Fruit fly (Drosophila melanogaster) whole organism, embryonic: ENCODE measurements around the gene CG43610.
A peak's percentile ranks its signal among the peaks of the same experiment; 100 is the strongest.

Experiments used
- CG10147 ChIP-seq: fragments of 200-800 bp; sonication (Bioruptor generic); optimal IDR thresholded peaks from 2 replicates; lab custom pipeline; 2019; ENCODE audit warnings: missing biosample characterization, mild to moderate bottlenecking, missing genetic modification characterization, moderate library complexity
- CG10274 ChIP-seq: fragments of 200-800 bp; sonication (Bioruptor generic); optimal IDR thresholded peaks from 3 replicates; lab custom pipeline; 2017; ENCODE audit warnings: missing biosample characterization, mild to moderate bottlenecking, missing genetic modification characterization
- CG10462 ChIP-seq: fragments of 200-800 bp; sonication (Bioruptor generic); optimal IDR thresholded peaks from 2 replicates; lab custom pipeline; 2016; ENCODE audit warnings: missing biosample characterization, missing genetic modification characterization
- CG10565 ChIP-seq: fragments of 200-800 bp; sonication (Bioruptor generic); optimal IDR thresholded peaks from 3 replicates; lab custom pipeline; 2016; ENCODE audit warnings: missing biosample characterization, mild to moderate bottlenecking, missing genetic modification characterization
- CG12299 ChIP-seq: fragments of 200-800 bp; sonication (Bioruptor generic); optimal IDR thresholded peaks from 2 replicates; lab custom pipeline; 2018; ENCODE audit warnings: missing biosample characterization, mild to moderate bottlenecking, missing genetic modification characterization
- CG12769 ChIP-seq: fragments of 200-800 bp; sonication (Bioruptor generic); optimal IDR thresholded peaks from 2 replicates; lab custom pipeline; 2019; ENCODE audit warnings: missing biosample characterization, mild to moderate bottlenecking, missing genetic modification characterization, moderate library complexity
- CG13296 ChIP-seq: fragments of 200-800 bp; sonication (Bioruptor generic); optimal IDR thresholded peaks from 3 replicates; lab custom pipeline; 2018; ENCODE audit warnings: missing biosample characterization, mild to moderate bottlenecking, missing genetic modification characterization
- CG15601 ChIP-seq: fragments of 200-800 bp; sonication (Bioruptor generic); optimal IDR thresholded peaks from 3 replicates; lab custom pipeline; 2019; ENCODE audit warnings: missing biosample characterization, mild to moderate bottlenecking, missing genetic modification characterization, moderate library complexity
- CG1603 ChIP-seq: fragments of 200-800 bp; sonication (Bioruptor generic); optimal IDR thresholded peaks from 2 replicates; lab custom pipeline; 2019; ENCODE audit warnings: missing biosample characterization, mild to moderate bottlenecking, missing genetic modification characterization, moderate library complexity
- CG30431 ChIP-seq: fragments of 200-800 bp; sonication (Bioruptor generic); optimal IDR thresholded peaks from 2 replicates; lab custom pipeline; 2017; ENCODE audit warnings: missing biosample characterization, missing genetic modification characterization
- CG32532 ChIP-seq: fragments of 200-800 bp; sonication (Bioruptor generic); IDR thresholded peaks from 2 replicates; pipeline ENCODE4 v1.3.6; 2022; ENCODE audit warnings: missing biosample characterization, missing genetic modification characterization
- CG33213 ChIP-seq: fragments of 200-800 bp; sonication (Bioruptor generic); optimal IDR thresholded peaks from 3 replicates; lab custom pipeline; 2016; ENCODE audit warnings: missing biosample characterization, missing genetic modification characterization
- CG42726 ChIP-seq: fragments of 200-800 bp; sonication (Bioruptor generic); IDR thresholded peaks from 2 replicates; pipeline ENCODE4 v1.3.6; 2022; ENCODE audit warnings: missing biosample characterization, missing genetic modification characterization; ENCODE audit not compliant: partially characterized antibody
- CG5953 ChIP-seq: fragments of 200-800 bp; sonication (Bioruptor generic); IDR thresholded peaks from 2 replicates; pipeline ENCODE4 v1.3.6; 2022; ENCODE audit warnings: missing biosample characterization, missing genetic modification characterization
- CG6175 ChIP-seq: fragments of 200-800 bp; sonication (Bioruptor generic); IDR thresholded peaks from 3 replicates; pipeline ENCODE4 v1.3.6; 2022; ENCODE audit warnings: missing biosample characterization, missing genetic modification characterization
- CG6254 ChIP-seq: fragments of 200-800 bp; sonication (Bioruptor generic); optimal IDR thresholded peaks from 3 replicates; lab custom pipeline; 2017; ENCODE audit warnings: mild to moderate bottlenecking, missing biosample characterization, missing genetic modification reagents, missing genetic modification characterization
- CG7372 ChIP-seq: fragments of 200-800 bp; sonication (Bioruptor generic); IDR thresholded peaks from 2 replicates; pipeline ENCODE4 v1.3.6; 2022; ENCODE audit warnings: missing biosample characterization, missing genetic modification characterization
- CG8281 ChIP-seq: fragments of 200-800 bp; sonication (Bioruptor generic); optimal IDR thresholded peaks from 2 replicates; lab custom pipeline; 2018; ENCODE audit warnings: missing biosample characterization, mild to moderate bottlenecking, missing genetic modification characterization, moderate library complexity
- CG8944 ChIP-seq: fragments of 200-800 bp; sonication (Bioruptor generic); optimal IDR thresholded peaks from 3 replicates; lab custom pipeline; 2016; ENCODE audit warnings: missing biosample characterization, missing genetic modification characterization
- CrebB ChIP-seq: fragments of 200-800 bp; sonication (Bioruptor generic); optimal IDR thresholded peaks from 3 replicates; lab custom pipeline; 2018; ENCODE audit warnings: missing biosample characterization, mild to moderate bottlenecking, missing genetic modification characterization
- ERR ChIP-seq: fragments of 200-800 bp; sonication (Bioruptor generic); optimal IDR thresholded peaks from 2 replicates; lab custom pipeline; 2016; ENCODE audit warnings: missing biosample characterization, missing genetic modification characterization
- Ets97D ChIP-seq: fragments of 200-800 bp; sonication (Bioruptor generic); optimal IDR thresholded peaks from 3 replicates; lab custom pipeline; 2016; ENCODE audit warnings: missing biosample characterization, missing genetic modification characterization
- HHEX ChIP-seq: fragments of 200-800 bp; sonication (Bioruptor generic); optimal IDR thresholded peaks from 3 replicates; lab custom pipeline; 2017; ENCODE audit warnings: missing biosample characterization, mild to moderate bottlenecking, missing genetic modification characterization, missing genetic modification reagents
- HLH3B ChIP-seq: fragments of 200-800 bp; sonication (Bioruptor generic); IDR thresholded peaks from 2 replicates; pipeline ENCODE4 v1.3.6; 2022; ENCODE audit warnings: missing biosample characterization, missing genetic modification characterization
- HLH4C ChIP-seq: fragments of 200-800 bp; sonication (Bioruptor generic); IDR thresholded peaks from 3 replicates; pipeline ENCODE4 v1.3.6; 2022; ENCODE audit warnings: missing biosample characterization, missing genetic modification characterization; ENCODE audit not compliant: partially characterized antibody
- PHDP ChIP-seq: fragments of 200-800 bp; sonication (Bioruptor generic); optimal IDR thresholded peaks from 3 replicates; lab custom pipeline; 2018; ENCODE audit warnings: missing biosample characterization, mild to moderate bottlenecking, missing genetic modification characterization, moderate library complexity
- Spps ChIP-seq: fragments of 200-800 bp; sonication (Bioruptor generic); optimal IDR thresholded peaks from 2 replicates; lab custom pipeline; 2018; ENCODE audit warnings: missing biosample characterization, mild to moderate bottlenecking, missing genetic modification characterization
- Trl ChIP-seq, 3 experiments: fragments of >200 bp in 2 of 3; fragments of 200-800 bp in 1 of 3; sonication (Bioruptor generic) in 1 of 3; optimal IDR thresholded peaks; 2 replicates in 1 of 3; 3 replicates in 2 of 3; lab custom pipeline; 2016 to 2017; ENCODE audit warnings: missing biosample characterization in 1 of 3, missing genetic modification characterization in 1 of 3
- abd-A ChIP-seq: fragments of 200-800 bp; sonication (Bioruptor generic); optimal IDR thresholded peaks from 3 replicates; lab custom pipeline; 2019; ENCODE audit warnings: missing biosample characterization, mild to moderate bottlenecking, missing genetic modification characterization, moderate library complexity
- ase ChIP-seq: fragments of 200-800 bp; sonication (Bioruptor generic); IDR thresholded peaks from 3 replicates; pipeline ENCODE4 v1.3.6; 2022; ENCODE audit warnings: missing biosample characterization, missing genetic modification characterization
- caup ChIP-seq: fragments of 200-800 bp; sonication (Bioruptor generic); optimal IDR thresholded peaks from 3 replicates; lab custom pipeline; 2017; ENCODE audit warnings: missing biosample characterization, mild to moderate bottlenecking, missing genetic modification characterization, moderate library complexity; ENCODE audit not compliant: severe bottlenecking
- dan ChIP-seq: fragments of 200-800 bp; sonication (Bioruptor generic); IDR thresholded peaks from 2 replicates; pipeline ENCODE4 v1.3.6; 2022; ENCODE audit warnings: missing biosample characterization, missing genetic modification characterization
- dimm ChIP-seq: fragments of 200-800 bp; sonication (Bioruptor generic); IDR thresholded peaks from 2 replicates; pipeline ENCODE4 v1.3.6; 2022; ENCODE audit warnings: missing biosample characterization, missing genetic modification characterization
- dm ChIP-seq: fragments of 200-800 bp; sonication (Bioruptor generic); optimal IDR thresholded peaks from 3 replicates; lab custom pipeline; 2016; ENCODE audit warnings: missing biosample characterization, missing genetic modification characterization
- dpn ChIP-seq, 2 experiments: fragments of 200-800 bp; sonication (Bioruptor generic); optimal IDR thresholded peaks; 3 replicates each; lab custom pipeline; 2016; ENCODE audit warnings: missing biosample characterization in 2 of 2, missing genetic modification characterization in 2 of 2
- fd96Cb ChIP-seq: fragments of 200-800 bp; sonication (Bioruptor generic); optimal IDR thresholded peaks from 2 replicates; lab custom pipeline; 2018; ENCODE audit warnings: missing biosample characterization, mild to moderate bottlenecking, missing genetic modification characterization, moderate library complexity
- hkb ChIP-seq, 2 experiments: fragments of 200-800 bp in 1 of 2; fragments of >200 bp in 1 of 2; sonication (Bioruptor generic) in 1 of 2; IDR thresholded peaks in 1 of 2; optimal IDR thresholded peaks in 1 of 2; 2 replicates each; pipeline versions ENCODE4 v1.3.6 to Lab custom; 2017 to 2022; ENCODE audit warnings: missing biosample characterization in 1 of 2, missing genetic modification characterization in 1 of 2
- kay ChIP-seq: fragments of 200-800 bp; sonication (Bioruptor generic); optimal IDR thresholded peaks from 2 replicates; lab custom pipeline; 2016; ENCODE audit warnings: missing biosample characterization, missing genetic modification characterization
- klu ChIP-seq: fragments of 200-800 bp; sonication (Bioruptor generic); IDR thresholded peaks from 2 replicates; pipeline ENCODE4 v1.3.6; 2022; ENCODE audit warnings: missing biosample characterization, missing genetic modification characterization
- kni ChIP-seq: fragments of 200-800 bp; sonication (Bioruptor generic); optimal IDR thresholded peaks from 3 replicates; lab custom pipeline; 2017; ENCODE audit warnings: mild to moderate bottlenecking, missing biosample characterization, missing genetic modification reagents, missing genetic modification characterization
- lmd ChIP-seq: fragments of 200-800 bp; sonication (Bioruptor generic); IDR thresholded peaks from 2 replicates; pipeline ENCODE4 v1.3.6; 2022; ENCODE audit warnings: missing biosample characterization, missing genetic modification characterization
- peb ChIP-seq: fragments of 200-800 bp; sonication (Bioruptor generic); IDR thresholded peaks from 2 replicates; pipeline ENCODE4 v1.3.6; 2022; ENCODE audit warnings: missing biosample characterization, missing genetic modification characterization
- sens-2 ChIP-seq: fragments of 200-800 bp; sonication (Bioruptor generic); IDR thresholded peaks from 2 replicates; pipeline ENCODE4 v1.3.6; 2022; ENCODE audit warnings: missing biosample characterization, missing genetic modification characterization
- seq ChIP-seq: fragments of 200-800 bp; sonication (Bioruptor generic); IDR thresholded peaks from 2 replicates; pipeline ENCODE4 v1.3.6; 2022; ENCODE audit warnings: missing biosample characterization, missing genetic modification characterization
- sisA ChIP-seq: fragments of 200-800 bp; sonication (Bioruptor generic); IDR thresholded peaks from 2 replicates; pipeline ENCODE4 v1.3.6; 2022; ENCODE audit warnings: missing biosample characterization, missing genetic modification characterization
- sqz ChIP-seq: fragments of 200-800 bp; sonication (Bioruptor generic); optimal IDR thresholded peaks from 3 replicates; lab custom pipeline; 2018; ENCODE audit warnings: missing biosample characterization, mild to moderate bottlenecking, missing genetic modification characterization
- tup ChIP-seq: fragments of 200-800 bp; sonication (Bioruptor generic); optimal IDR thresholded peaks from 2 replicates; lab custom pipeline; 2016; ENCODE audit warnings: missing biosample characterization, mild to moderate bottlenecking, missing genetic modification characterization, moderate library complexity
- unc-4 ChIP-seq: fragments of 200-800 bp; sonication (Bioruptor generic); IDR thresholded peaks from 2 replicates; pipeline ENCODE4 v1.3.6; 2022; ENCODE audit warnings: missing biosample characterization, missing genetic modification characterization; ENCODE audit not compliant: partially characterized antibody
- usp ChIP-seq: fragments of >200 bp; optimal IDR thresholded peaks from 2 replicates; lab custom pipeline; 2017; ENCODE audit warnings: missing biosample characterization, missing genetic modification characterization
- wor ChIP-seq: fragments of 200-800 bp; sonication (Bioruptor generic); IDR thresholded peaks from 2 replicates; pipeline ENCODE4 v1.3.6; 2022; ENCODE audit warnings: missing biosample characterization, missing genetic modification characterization

The CG43610 gene

DNA sequence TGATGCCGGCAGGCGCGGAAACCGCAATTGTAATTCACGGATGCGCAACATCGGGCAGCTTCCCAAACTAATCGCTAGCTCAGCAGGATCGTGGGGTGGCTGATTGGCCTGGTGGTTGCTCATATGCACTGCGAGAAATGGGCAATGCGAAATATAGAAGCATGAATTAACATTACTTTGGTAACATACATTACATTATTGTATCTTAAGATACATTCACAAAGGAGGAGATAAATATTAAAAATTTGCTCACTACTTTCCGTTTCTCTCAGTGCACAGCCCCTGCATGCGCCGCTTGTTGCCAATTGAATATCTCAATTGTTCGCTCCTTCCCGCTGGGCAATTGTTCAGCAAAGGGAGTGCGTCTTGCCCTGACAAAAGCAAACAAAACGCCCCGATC lies 42.4 kb downstream of the CG43610 start (continued):
- no peak for TF ChIP-seq PHDP (tag; lab: Kevin White, UChicago)
- no peak for TF ChIP-seq unc-4 (GFP tag; lab: Robert Waterston, UW)
- no peak for TF ChIP-seq CG10274 (GFP tag; lab: Kevin White, UChicago)
- peak; percentile 18 for TF ChIP-seq CrebB (tag; lab: Kevin White, UChicago)
- TF ChIP-seq Ets97D (GFP tag; lab: Kevin White, UChicago): no peak
- peak; percentile 70 for TF ChIP-seq CG30431 (GFP tag; lab: Kevin White, UChicago)
- no peak for TF ChIP-seq CG10565 (GFP tag; lab: Kevin White, UChicago)
- peak; percentile 70 for TF ChIP-seq CG7372
- peak; percentile 81 for TF ChIP-seq CG15601 (tag; lab: Kevin White, UChicago)
- peak; percentile 55 for TF ChIP-seq CG8944
- TF ChIP-seq dimm (GFP tag; lab: Robert Waterston, UW): peak; percentile 44; the same call in 1 of the 2 replicates
- peak; percentile 28 for TF ChIP-seq caup (GFP tag; lab: Kevin White, UChicago)
- TF ChIP-seq CG10462 (GFP tag; lab: Kevin White, UChicago): peak; percentile 64
- TF ChIP-seq kni (GFP tag; lab: Kevin White, UChicago): peak; percentile 85
- peak; percentile 21 for TF ChIP-seq tup (GFP tag; lab: Kevin White, UChicago)
- no peak for TF ChIP-seq CG5953
- peak; percentile 49 to 67 for TF ChIP-seq dpn (GFP tag; optimal IDR thresholded peaks at IDR 0.05; lab: Kevin White, UChicago)
- no peak for TF ChIP-seq CG32532
- no peak for TF ChIP-seq HLH4C (GFP tag; lab: Robert Waterston, UW)
- peak; percentile 27 for TF ChIP-seq CG12299 (tag; lab: Kevin White, UChicago)
- TF ChIP-seq dan: peak; percentile 69
- TF ChIP-seq Spps: peak; percentile 72
- TF ChIP-seq kay: peak; percentile 57
- TF ChIP-seq sens-2 (GFP tag; lab: Robert Waterston, UW): peak; percentile 95
- TF ChIP-seq CG10147 (GFP tag; lab: Kevin White, UChicago): no peak
- no peak for TF ChIP-seq Trl (optimal IDR thresholded peaks at IDR 0.05; lab: Kevin White, UChicago)
- TF ChIP-seq Trl (GFP tag; optimal IDR thresholded peaks at IDR 0.05; lab: Kevin White, UChicago): peak; percentile 73
- TF ChIP-seq ERR (GFP tag; lab: Kevin White, UChicago): no peak
- no peak for TF ChIP-seq CG6175 (GFP tag; lab: Robert Waterston, UW)
- TF ChIP-seq seq (GFP tag; lab: Robert Waterston, UW): peak; percentile 48; the same call in 1 of the 2 replicates
- peak; percentile 13 for TF ChIP-seq CG13296 (GFP tag; lab: Kevin White, UChicago)
- peak; percentile 92 for TF ChIP-seq CG1603 (tag; lab: Kevin White, UChicago)
- TF ChIP-seq wor (GFP tag; lab: Robert Waterston, UW): peak; percentile 37; the same call in 1 of the 2 replicates
- TF ChIP-seq CG33213: peak; percentile 55
- no peak for TF ChIP-seq usp (GFP tag; lab: Kevin White, UChicago)
- peak; percentile 60; the same call in 1 of the 3 replicates for TF ChIP-seq ase
- TF ChIP-seq fd96Cb (tag; lab: Kevin White, UChicago): peak; percentile 67
- TF ChIP-seq sisA (GFP tag; lab: Robert Waterston, UW): peak; percentile 71
- TF ChIP-seq dm (GFP tag; lab: Kevin White, UChicago): peak; percentile 50
- peak; percentile 28 for TF ChIP-seq CG8281
- peak; percentile 63 for TF ChIP-seq CG6254 (GFP tag; lab: Kevin White, UChicago)
- TF ChIP-seq HHEX (GFP tag; lab: Kevin White, UChicago): peak; percentile 46
- TF ChIP-seq hkb (optimal IDR thresholded peaks at IDR 0.05; lab: Kevin White, UChicago): no peak
- TF ChIP-seq hkb (GFP tag; IDR thresholded peaks at IDR 0.05; lab: Robert Waterston, UW): peak; percentile 83
- TF ChIP-seq CG42726 (GFP tag; lab: Robert Waterston, UW): no peak
- TF ChIP-seq sqz (GFP tag; lab: Kevin White, UChicago): peak; percentile 62
- TF ChIP-seq abd-A: no peak
- peak; percentile 65; the same call in 1 of the 2 replicates for TF ChIP-seq peb (GFP tag; lab: Robert Waterston, UW)
- TF ChIP-seq klu: peak; percentile 35; the same call in 1 of the 2 replicates
- TF ChIP-seq CG12769 (tag; lab: Kevin White, UChicago): no peak
- TF ChIP-seq HLH3B (GFP tag; lab: Robert Waterston, UW): peak; percentile 74
- peak; percentile 75 for TF ChIP-seq lmd
